Fruit fly (Drosophila melanogaster) whole organism, embryonic: ENCODE measurements around the gene Acp29AB.

Experiments
- C15 ChIP-seq: fragments of 200-800 bp; sonication (Bioruptor generic); IDR thresholded peaks from 3 replicates; pipeline ENCODE4 v1.3.6; 2022; ENCODE audit warnings: missing biosample characterization, missing genetic modification characterization
- CG10321 ChIP-seq: fragments of 200-800 bp; sonication (Bioruptor generic); IDR thresholded peaks from 2 replicates; pipeline ENCODE4 v1.3.6; 2022; ENCODE audit warnings: missing biosample characterization, missing genetic modification characterization
- CG10431 ChIP-seq: fragments of 200-800 bp; sonication (Bioruptor generic); optimal IDR thresholded peaks from 3 replicates; lab custom pipeline; 2018; ENCODE audit warnings: missing biosample characterization, mild to moderate bottlenecking, missing genetic modification characterization
- CG10959 ChIP-seq: fragments of 200-800 bp; sonication (Bioruptor generic); IDR thresholded peaks from 2 replicates; pipeline ENCODE4 v1.3.6; 2022; ENCODE audit warnings: missing biosample characterization, missing genetic modification characterization
- CG10979 ChIP-seq: fragments of 200-800 bp; sonication (Bioruptor generic); optimal IDR thresholded peaks from 2 replicates; lab custom pipeline; 2018; ENCODE audit warnings: missing biosample characterization, mild to moderate bottlenecking, missing genetic modification characterization, moderate library complexity
- CG12744 ChIP-seq: fragments of 200-800 bp; sonication (Bioruptor generic); optimal IDR thresholded peaks from 2 replicates; lab custom pipeline; 2016; ENCODE audit warnings: missing biosample characterization, missing genetic modification characterization
- CG12942 ChIP-seq: fragments of 200-800 bp; sonication (Bioruptor generic); optimal IDR thresholded peaks from 3 replicates; lab custom pipeline; 2016; ENCODE audit warnings: missing biosample characterization, missing genetic modification characterization
- CG13624 ChIP-seq: fragments of 200-800 bp; sonication (Bioruptor generic); optimal IDR thresholded peaks from 2 replicates; lab custom pipeline; 2016; ENCODE audit warnings: missing biosample characterization, missing genetic modification characterization
- CG14014 ChIP-seq: fragments of 200-800 bp; sonication (Bioruptor generic); IDR thresholded peaks from 2 replicates; pipeline ENCODE4 v1.3.6; 2022; ENCODE audit warnings: missing biosample characterization, missing genetic modification characterization
- CG14441 ChIP-seq: fragments of 200-800 bp; sonication (Bioruptor generic); IDR thresholded peaks from 2 replicates; pipeline ENCODE4 v1.3.6; 2022; ENCODE audit warnings: missing biosample characterization, missing genetic modification characterization
- CG14860 ChIP-seq: fragments of 200-800 bp; sonication (Bioruptor generic); IDR thresholded peaks from 3 replicates; pipeline ENCODE4 v1.3.6; 2022; ENCODE audit warnings: missing biosample characterization, missing genetic modification characterization; ENCODE audit not compliant: partially characterized antibody
- CG15514 ChIP-seq: fragments of 200-800 bp; sonication (Bioruptor generic); optimal IDR thresholded peaks from 3 replicates; lab custom pipeline; 2017; ENCODE audit warnings: missing biosample characterization, missing genetic modification characterization, mild to moderate bottlenecking, moderate library complexity, missing genetic modification reagents
- CG16779 ChIP-seq: fragments of 200-800 bp; sonication (Bioruptor generic); IDR thresholded peaks from 2 replicates; pipeline ENCODE4 v1.3.6; 2022; ENCODE audit warnings: missing biosample characterization, missing genetic modification characterization
- CG16863 ChIP-seq: fragments of 200-800 bp; sonication (Bioruptor generic); optimal IDR thresholded peaks from 3 replicates; lab custom pipeline; 2016; ENCODE audit warnings: missing biosample characterization, missing genetic modification characterization
- CG17568 ChIP-seq: fragments of 200-800 bp; sonication (Bioruptor generic); optimal IDR thresholded peaks from 2 replicates; lab custom pipeline; 2018; ENCODE audit warnings: missing biosample characterization, mild to moderate bottlenecking, missing genetic modification characterization, moderate library complexity
- CG1832 ChIP-seq: fragments of 200-800 bp; sonication (Bioruptor generic); optimal IDR thresholded peaks from 2 replicates; lab custom pipeline; 2017; ENCODE audit warnings: missing biosample characterization, mild to moderate bottlenecking, missing genetic modification characterization, inconsistent platforms
- CG18476 ChIP-seq: fragments of 200-800 bp; sonication (Bioruptor generic); optimal IDR thresholded peaks from 2 replicates; lab custom pipeline; 2016; ENCODE audit warnings: missing biosample characterization, mild to moderate bottlenecking, missing genetic modification characterization
- CG2202 ChIP-seq: fragments of 200-800 bp; sonication (Bioruptor generic); optimal IDR thresholded peaks from 2 replicates; lab custom pipeline; 2018; ENCODE audit warnings: missing biosample characterization, mild to moderate bottlenecking, missing genetic modification characterization
- CG32532 ChIP-seq: fragments of 200-800 bp; sonication (Bioruptor generic); IDR thresholded peaks from 2 replicates; pipeline ENCODE4 v1.3.6; 2022; ENCODE audit warnings: missing biosample characterization, missing genetic modification characterization
- CG34224 ChIP-seq: fragments of 200-800 bp; sonication (Bioruptor generic); IDR thresholded peaks from 3 replicates; pipeline ENCODE4 v1.3.6; 2022; ENCODE audit warnings: missing biosample characterization, missing genetic modification characterization; ENCODE audit not compliant: partially characterized antibody
- CG43689 ChIP-seq: fragments of 200-800 bp; sonication (Bioruptor generic); IDR thresholded peaks from 2 replicates; pipeline ENCODE4 v1.3.6; 2022; ENCODE audit warnings: missing biosample characterization, missing genetic modification characterization
- CG4854 ChIP-seq: fragments of 200-800 bp; sonication (Bioruptor generic); optimal IDR thresholded peaks from 2 replicates; lab custom pipeline; 2016; ENCODE audit warnings: missing biosample characterization, missing genetic modification characterization, inconsistent platforms
- CG6791 ChIP-seq: fragments of 200-800 bp; sonication (Bioruptor generic); IDR thresholded peaks from 3 replicates; pipeline ENCODE4 v1.3.6; 2022; ENCODE audit warnings: missing biosample characterization, missing genetic modification characterization; ENCODE audit not compliant: partially characterized antibody
- CG7357 ChIP-seq: fragments of 200-800 bp; sonication (Bioruptor generic); IDR thresholded peaks from 3 replicates; pipeline ENCODE4 v1.3.6; 2022; ENCODE audit warnings: missing biosample characterization, missing genetic modification characterization
- CG7786 ChIP-seq: fragments of 200-800 bp; sonication (Bioruptor generic); optimal IDR thresholded peaks from 2 replicates; lab custom pipeline; 2016; ENCODE audit warnings: missing biosample characterization, missing genetic modification characterization
- CG7928 ChIP-seq: fragments of 200-800 bp; sonication (Bioruptor generic); optimal IDR thresholded peaks from 2 replicates; lab custom pipeline; 2017; ENCODE audit warnings: missing biosample characterization, mild to moderate bottlenecking, missing genetic modification characterization
- CG7987 ChIP-seq: fragments of 200-800 bp; sonication (Bioruptor generic); optimal IDR thresholded peaks from 2 replicates; lab custom pipeline; 2018; ENCODE audit warnings: missing biosample characterization, mild to moderate bottlenecking, missing genetic modification characterization, moderate library complexity
- CG9876 ChIP-seq: fragments of 200-800 bp; sonication (Bioruptor generic); optimal IDR thresholded peaks from 2 replicates; lab custom pipeline; 2016; ENCODE audit warnings: missing biosample characterization, missing genetic modification characterization
- Chrac-16 ChIP-seq: fragments of 200-800 bp; sonication (Bioruptor generic); optimal IDR thresholded peaks from 3 replicates; lab custom pipeline; 2016; ENCODE audit warnings: missing biosample characterization, missing genetic modification characterization
- CrebB ChIP-seq: fragments of 200-800 bp; sonication (Bioruptor generic); optimal IDR thresholded peaks from 3 replicates; lab custom pipeline; 2018; ENCODE audit warnings: missing biosample characterization, mild to moderate bottlenecking, missing genetic modification characterization
- Dbx ChIP-seq: fragments of 200-800 bp; sonication (Bioruptor generic); IDR thresholded peaks from 3 replicates; pipeline ENCODE4 v1.3.6; 2022; ENCODE audit warnings: missing biosample characterization, missing genetic modification characterization
- Hmx ChIP-seq: fragments of 200-800 bp; sonication (Bioruptor generic); optimal IDR thresholded peaks from 2 replicates; lab custom pipeline; 2016; ENCODE audit warnings: missing biosample characterization, missing genetic modification characterization
- Kr ChIP-seq: fragments of 200-800 bp; sonication (Bioruptor generic); optimal IDR thresholded peaks from 2 replicates; lab custom pipeline; 2017; ENCODE audit warnings: missing biosample characterization, mild to moderate bottlenecking, missing genetic modification characterization
- Lpt ChIP-seq: fragments of >200 bp; optimal IDR thresholded peaks from 2 replicates; lab custom pipeline; 2018; ENCODE audit warnings: missing biosample characterization, missing genetic modification characterization
- Oaz ChIP-seq: fragments of 200-800 bp; sonication (Bioruptor generic); IDR thresholded peaks from 2 replicates; pipeline ENCODE4 v1.3.6; 2022; ENCODE audit warnings: missing biosample characterization, missing genetic modification characterization
- Sox100B ChIP-seq: fragments of 200-800 bp; sonication (Bioruptor generic); optimal IDR thresholded peaks from 3 replicates; lab custom pipeline; 2018; ENCODE audit warnings: missing biosample characterization, mild to moderate bottlenecking, missing genetic modification characterization
- Xbp1 ChIP-seq: fragments of 200-800 bp; sonication (Bioruptor generic); optimal IDR thresholded peaks from 3 replicates; lab custom pipeline; 2016; ENCODE audit warnings: missing biosample characterization, mild to moderate bottlenecking, missing genetic modification characterization
- aop ChIP-seq: fragments of 200-800 bp; sonication (Bioruptor generic); IDR thresholded peaks from 2 replicates; pipeline ENCODE4 v1.3.6; 2022; ENCODE audit warnings: missing biosample characterization, missing genetic modification characterization
- crol ChIP-seq: fragments of 200-800 bp; sonication (Bioruptor generic); IDR thresholded peaks from 2 replicates; pipeline ENCODE4 v1.3.6; 2022; ENCODE audit warnings: missing biosample characterization, missing genetic modification characterization
- crp ChIP-seq, 2 experiments: fragments of 200-800 bp; sonication (Bioruptor generic); optimal IDR thresholded peaks; 2 replicates in 1 of 2; 3 replicates in 1 of 2; lab custom pipeline; 2017; ENCODE audit warnings: missing biosample characterization in 2 of 2, missing genetic modification characterization in 2 of 2, mild to moderate bottlenecking in 1 of 2, moderate library complexity in 1 of 2
- disco-r ChIP-seq: fragments of 200-800 bp; sonication (Bioruptor generic); optimal IDR thresholded peaks from 2 replicates; lab custom pipeline; 2016; ENCODE audit warnings: missing biosample characterization, missing genetic modification characterization
- emc ChIP-seq: fragments of 200-800 bp; sonication (Bioruptor generic); optimal IDR thresholded peaks from 2 replicates; lab custom pipeline; 2016; ENCODE audit warnings: missing biosample characterization, missing genetic modification characterization
- fd3F ChIP-seq: fragments of 200-800 bp; sonication (Bioruptor generic); optimal IDR thresholded peaks from 2 replicates; lab custom pipeline; 2018; ENCODE audit warnings: missing biosample characterization, mild to moderate bottlenecking, missing genetic modification characterization, moderate library complexity
- gcm ChIP-seq: fragments of 200-800 bp; sonication (Bioruptor generic); optimal IDR thresholded peaks from 2 replicates; lab custom pipeline; 2019; ENCODE audit warnings: missing biosample characterization, mild to moderate bottlenecking, missing genetic modification characterization, moderate library complexity
- grn ChIP-seq: fragments of 200-800 bp; sonication (Bioruptor generic); optimal IDR thresholded peaks from 3 replicates; lab custom pipeline; 2017; ENCODE audit warnings: missing biosample characterization, missing genetic modification characterization
- kni ChIP-seq: fragments of 200-800 bp; sonication (Bioruptor generic); optimal IDR thresholded peaks from 3 replicates; lab custom pipeline; 2017; ENCODE audit warnings: mild to moderate bottlenecking, missing biosample characterization, missing genetic modification reagents, missing genetic modification characterization
- nerfin-1 ChIP-seq: fragments of 200-800 bp; sonication (Bioruptor generic); optimal IDR thresholded peaks from 3 replicates; lab custom pipeline; 2019; ENCODE audit warnings: missing biosample characterization, mild to moderate bottlenecking, missing genetic modification characterization, moderate library complexity
- pum ChIP-seq: fragments of 200-800 bp; sonication (Bioruptor generic); optimal IDR thresholded peaks from 2 replicates; lab custom pipeline; 2016; ENCODE audit warnings: missing biosample characterization, missing genetic modification characterization
- sens ChIP-seq: fragments of 200-800 bp; sonication (Bioruptor generic); peaks from one replicate; lab custom pipeline; 2016; ENCODE audit warnings: missing biosample characterization, missing genetic modification characterization
- sna ChIP-seq: fragments of 200-800 bp; sonication (Bioruptor generic); IDR thresholded peaks from 2 replicates; pipeline ENCODE4 v1.3.6; 2022; ENCODE audit warnings: missing biosample characterization, missing genetic modification characterization; ENCODE audit not compliant: partially characterized antibody
- stwl ChIP-seq: fragments of 200-800 bp; sonication (Bioruptor generic); optimal IDR thresholded peaks from 3 replicates; lab custom pipeline; 2018; ENCODE audit warnings: missing biosample characterization, mild to moderate bottlenecking, missing genetic modification characterization, moderate library complexity
- tna ChIP-seq: fragments of 200-800 bp; sonication (Bioruptor generic); IDR thresholded peaks from 2 replicates; pipeline ENCODE4 v1.3.6; 2022; ENCODE audit warnings: missing biosample characterization, missing genetic modification characterization; ENCODE audit not compliant: partially characterized antibody
- zen ChIP-seq: fragments of 200-800 bp; sonication (Bioruptor generic); optimal IDR thresholded peaks from 3 replicates; lab custom pipeline; 2018; ENCODE audit warnings: missing biosample characterization, mild to moderate bottlenecking, missing genetic modification characterization, moderate library complexity
- zen2 ChIP-seq: fragments of 200-800 bp; sonication (Bioruptor generic); IDR thresholded peaks from 3 replicates; pipeline ENCODE4 v1.3.6; 2022; ENCODE audit warnings: missing biosample characterization, missing genetic modification characterization; ENCODE audit not compliant: partially characterized antibody

The Acp29AB gene

DNA sequence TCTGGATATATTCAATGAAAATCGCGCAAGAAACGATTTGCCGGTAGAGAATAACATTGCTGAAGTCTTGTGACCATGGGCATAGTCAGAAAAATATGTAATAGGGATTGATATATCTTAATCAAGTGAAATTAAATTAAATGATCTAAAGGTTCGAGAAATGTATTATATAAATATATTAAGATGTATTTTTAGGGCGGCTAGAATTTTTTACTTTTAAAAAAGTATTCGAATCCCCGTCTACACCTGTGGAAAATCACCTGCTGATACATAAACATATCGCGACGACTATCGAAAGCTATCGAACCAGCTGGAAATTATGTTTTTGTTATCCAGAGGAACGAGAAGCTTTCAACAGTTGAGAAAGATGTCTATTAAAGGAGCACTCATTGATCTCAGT lies 16.3 kb downstream of the Acp29AB start, which contains the start of the genes CG13390 and CG17294 (continued):
- peak; percentile 99 for TF ChIP-seq zen (tag; lab: Kevin White, UChicago)
- peak; percentile 99 for TF ChIP-seq sens (GFP tag; lab: Kevin White, UChicago)
- peak; percentile 100 for TF ChIP-seq CG14441
- TF ChIP-seq Dbx (GFP tag; lab: Robert Waterston, UW) = peak; percentile 100
- TF ChIP-seq CG1832 (GFP tag; lab: Kevin White, UChicago) = peak; percentile 2
- TF ChIP-seq CG10959 (GFP tag; lab: Robert Waterston, UW) = peak; percentile 99
- peak; percentile 74 for TF ChIP-seq Kr (GFP tag; lab: Kevin White, UChicago)
- peak; percentile 99 for TF ChIP-seq CG17568 (GFP tag; lab: Kevin White, UChicago)
- TF ChIP-seq grn (GFP tag; lab: Kevin White, UChicago) = peak; percentile 92
- TF ChIP-seq Hmx = peak; percentile 85
- TF ChIP-seq sna = peak; percentile 83
- peak; percentile 98 for TF ChIP-seq CG7987 (GFP tag; lab: Kevin White, UChicago)
- TF ChIP-seq CG14860 (GFP tag; lab: Robert Waterston, UW) = 0 out of 3 replicates have a peak, but pooled peaks have one; percentile 44
- TF ChIP-seq CG7786 (GFP tag; lab: Kevin White, UChicago) = peak; percentile 91
- peak; percentile 99 for TF ChIP-seq gcm (GFP tag; lab: Kevin White, UChicago)
- TF ChIP-seq nerfin-1 (tag; lab: Kevin White, UChicago) = peak; percentile 99
- peak; percentile 100 for TF ChIP-seq CG14014 (GFP tag; lab: Robert Waterston, UW)
- peak; percentile 92 for TF ChIP-seq crol
- peak; percentile 100 for TF ChIP-seq CG32532 (GFP tag; lab: Robert Waterston, UW)
- TF ChIP-seq Oaz = peak; percentile 99
- peak; percentile 87 for TF ChIP-seq disco-r
- peak; percentile 99 for TF ChIP-seq CG10979
- peak; percentile 99 for TF ChIP-seq CG12942
- peak; percentile 97 for TF ChIP-seq CG10431
- TF ChIP-seq CG10321 = peak; percentile 90
- peak; percentile 97 for TF ChIP-seq CG13624 (GFP tag; lab: Kevin White, UChicago)
- TF ChIP-seq CG18476 (GFP tag; lab: Kevin White, UChicago) = peak; percentile 97
- peak; percentile 100 for TF ChIP-seq Xbp1 (GFP tag; lab: Kevin White, UChicago)
- TF ChIP-seq CG7928 (GFP tag; lab: Kevin White, UChicago) = peak; percentile 87
- peak; percentile 96 for TF ChIP-seq CG12744 (GFP tag; lab: Kevin White, UChicago)
- TF ChIP-seq fd3F (GFP tag; lab: Kevin White, UChicago) = peak; percentile 100
- peak; percentile 99 for TF ChIP-seq CG16779 (GFP tag; lab: Robert Waterston, UW)
- TF ChIP-seq C15 = peak; percentile 99
- TF ChIP-seq stwl = peak; percentile 87
- no peak for TF ChIP-seq Lpt
- TF ChIP-seq CG2202 (tag; lab: Kevin White, UChicago) = peak; percentile 99
- TF ChIP-seq CG16863 = peak; percentile 92
- TF ChIP-seq CrebB = peak; percentile 99
- peak; percentile 98 for TF ChIP-seq CG7357 (GFP tag; lab: Robert Waterston, UW)
- TF ChIP-seq CG4854 (GFP tag; lab: Kevin White, UChicago) = peak; percentile 97
- peak; percentile 97 for TF ChIP-seq aop
- peak; percentile 99 for TF ChIP-seq Chrac-16 (GFP tag; lab: Kevin White, UChicago)

DNA sequence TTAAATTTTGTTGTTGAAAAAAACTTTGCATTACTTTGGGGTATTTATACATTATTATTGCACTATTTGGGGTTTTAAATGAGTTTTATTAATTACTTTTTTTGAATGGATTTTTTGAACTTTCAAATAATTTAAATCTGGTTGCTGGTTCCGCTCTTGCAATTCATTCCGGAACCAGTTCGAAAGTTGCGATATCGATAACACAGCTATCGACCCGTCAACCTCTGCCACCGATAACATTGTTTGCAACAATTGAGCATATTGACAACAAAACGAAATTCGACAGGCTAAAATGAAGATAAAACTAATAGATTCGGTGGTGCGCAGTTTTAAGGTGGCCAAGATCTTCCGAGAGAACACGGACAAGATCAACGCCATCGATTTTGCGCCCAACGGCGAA lies 18.8 kb downstream of the Acp29AB start, which contains the start of gene Wdr82:
Gene Wdr82 (plus strand): TSS at position 227 of the 400 bp plus-strand sequence.
- TF ChIP-seq Sox100B (GFP tag; lab: Kevin White, UChicago) (no peak), CG6791 (GFP tag; lab: Robert Waterston, UW) (peak; percentile 81), pum (no peak), CG34224 (GFP tag; lab: Robert Waterston, UW) (peak; percentile 93), CG15514 (GFP tag; lab: Kevin White, UChicago) (peak; percentile 100), crp (GFP tag; optimal IDR thresholded peaks at IDR 0.05; lab: Kevin White, UChicago) (peak in 1 of 2 experiments; percentile 8), kni (GFP tag; lab: Kevin White, UChicago) (no peak), CG9876 (GFP tag; lab: Kevin White, UChicago) (no peak), emc (GFP tag; lab: Kevin White, UChicago) (no peak), tna (GFP tag; lab: Robert Waterston, UW) (peak; percentile 83), CG43689 (GFP tag; lab: Robert Waterston, UW) (no peak), zen2 (peak; percentile 84)
